Worm (Caenorhabditis elegans) whole organism, L3 larva: Measurements from ENCODE around the gene nhr-58.

Experiments
- aly-2 ChIP-seq: fragments of 150-350 bp; optimal IDR thresholded peaks from 2 replicates; lab custom pipeline; 2014; ENCODE audit warnings: missing biosample characterization, missing genetic modification characterization
- ceh-16 ChIP-seq: sonication (generic microtip); optimal IDR thresholded peaks from 2 replicates; lab custom pipeline; 2017; ENCODE audit warnings: missing biosample characterization, missing genetic modification characterization
- ceh-28 ChIP-seq: fragments of 150-350 bp; optimal IDR thresholded peaks from 2 replicates; lab custom pipeline; 2014; ENCODE audit warnings: missing biosample characterization, missing genetic modification reagents, missing genetic modification characterization
- ceh-82 ChIP-seq: fragments of 150-350 bp; optimal IDR thresholded peaks from 2 replicates; lab custom pipeline; 2014; ENCODE audit warnings: missing biosample characterization, missing genetic modification characterization
- egl-27 ChIP-seq: sonication (generic microtip); optimal IDR thresholded peaks from 4 replicates; lab custom pipeline; 2017; ENCODE audit warnings: missing biosample characterization, missing genetic modification reagents, missing genetic modification characterization
- elt-1 ChIP-seq: fragments of 150-350 bp; optimal IDR thresholded peaks from 2 replicates; lab custom pipeline; 2014; ENCODE audit warnings: missing biosample characterization, missing genetic modification characterization
- elt-2 ChIP-seq: sonication (generic microtip); optimal IDR thresholded peaks from 2 replicates; lab custom pipeline; 2016; ENCODE audit warnings: missing genetic modification reagents, mild to moderate bottlenecking, missing genetic modification characterization, missing compliant biosample characterization
- elt-3 ChIP-seq, 3 experiments: fragments of 150-350 bp in 1 of 3; sonication (generic microtip) in 2 of 3; optimal IDR thresholded peaks; 2 replicates in 2 of 3; 4 replicates in 1 of 3; lab custom pipeline; 2014 to 2017; ENCODE audit warnings: missing biosample characterization in 3 of 3, missing genetic modification characterization in 3 of 3
- jun-1 ChIP-seq: fragments of 150-350 bp; optimal IDR thresholded peaks from 2 replicates; lab custom pipeline; 2014; ENCODE audit warnings: missing biosample characterization, missing genetic modification reagents, missing genetic modification characterization
- lin-15B ChIP-seq: fragments of 150-350 bp; optimal IDR thresholded peaks from 2 replicates; lab custom pipeline; 2014; ENCODE audit warnings: missing biosample characterization, missing genetic modification characterization
- lin-39 ChIP-seq: fragments of 150-350 bp; optimal IDR thresholded peaks from 2 replicates; lab custom pipeline; 2018; ENCODE audit warnings: missing biosample characterization, missing genetic modification reagents, missing genetic modification characterization
- lsy-12 ChIP-seq: sonication (generic microtip); optimal IDR thresholded peaks from 2 replicates; lab custom pipeline; 2016; ENCODE audit warnings: mild to moderate bottlenecking, missing genetic modification characterization, missing compliant biosample characterization
- mdl-1 ChIP-seq: fragments of 150-350 bp; optimal IDR thresholded peaks from 2 replicates; lab custom pipeline; 2014; ENCODE audit warnings: missing biosample characterization, missing genetic modification characterization
- nfya-1 ChIP-seq: sonication (generic microtip); optimal IDR thresholded peaks from 2 replicates; lab custom pipeline; 2017; ENCODE audit warnings: missing genetic modification characterization, mild to moderate bottlenecking, missing compliant biosample characterization, antibody characterized with exemption, moderate library complexity; ENCODE audit not compliant: insufficient read depth
- nhr-11 ChIP-seq: fragments of 150-350 bp; optimal IDR thresholded peaks from 2 replicates; lab custom pipeline; 2014; ENCODE audit warnings: missing biosample characterization, missing genetic modification characterization
- nhr-12 ChIP-seq: fragments of 150-350 bp; optimal IDR thresholded peaks from 2 replicates; lab custom pipeline; 2014; ENCODE audit warnings: missing biosample characterization, missing genetic modification characterization
- nhr-23 ChIP-seq: fragments of 150-350 bp; optimal IDR thresholded peaks from 2 replicates; lab custom pipeline; 2014; ENCODE audit warnings: missing biosample characterization, missing genetic modification reagents, missing genetic modification characterization
- nhr-237 ChIP-seq: fragments of 150-350 bp; optimal IDR thresholded peaks from 2 replicates; lab custom pipeline; 2014; ENCODE audit warnings: missing biosample characterization, missing genetic modification characterization
- nhr-25 ChIP-seq: sonication (generic microtip); optimal IDR thresholded peaks from 2 replicates; lab custom pipeline; 2017; ENCODE audit warnings: missing biosample characterization, missing genetic modification characterization
- nhr-43 ChIP-seq: sonication (generic microtip); optimal IDR thresholded peaks from 2 replicates; lab custom pipeline; 2016; ENCODE audit warnings: mild to moderate bottlenecking, missing genetic modification characterization, missing compliant biosample characterization; ENCODE audit not compliant: poor library complexity, severe bottlenecking
- nhr-76 ChIP-seq: fragments of 150-350 bp; sonication (generic microtip); optimal IDR thresholded peaks from 5 replicates; lab custom pipeline; 2014; ENCODE audit warnings: missing biosample characterization, missing genetic modification characterization
- nhr-77 ChIP-seq: fragments of 150-350 bp; optimal IDR thresholded peaks from 2 replicates; lab custom pipeline; 2014; ENCODE audit warnings: missing biosample characterization, missing genetic modification characterization
- pha-4 ChIP-seq: fragments of 150-350 bp; optimal IDR thresholded peaks from 2 replicates; lab custom pipeline; 2014; ENCODE audit warnings: missing biosample characterization, missing genetic modification reagents, missing genetic modification characterization
- pqm-1 ChIP-seq: fragments of 150-350 bp; optimal IDR thresholded peaks from 2 replicates; lab custom pipeline; 2017; ENCODE audit warnings: missing biosample characterization, missing genetic modification characterization, inconsistent platforms
- sea-2 ChIP-seq: fragments of 150-350 bp; sonication (generic microtip); optimal IDR thresholded peaks from 4 replicates; lab custom pipeline; 2014; ENCODE audit warnings: missing biosample characterization, missing genetic modification reagents, missing genetic modification characterization
- tbx-2 ChIP-seq: sonication (generic microtip); optimal IDR thresholded peaks from 2 replicates; lab custom pipeline; 2016; ENCODE audit warnings: mild to moderate bottlenecking, missing genetic modification characterization, missing compliant biosample characterization
- unc-62 ChIP-seq: fragments of 150-350 bp; sonication (generic microtip); optimal IDR thresholded peaks from 4 replicates; lab custom pipeline; 2014; ENCODE audit warnings: missing biosample characterization, missing genetic modification reagents, missing genetic modification characterization
- ztf-11 ChIP-seq: fragments of 150-350 bp; optimal IDR thresholded peaks from 2 replicates; lab custom pipeline; 2014; ENCODE audit warnings: missing biosample characterization, missing genetic modification characterization

nhr-58 gene

ce11 chrV:532046-532445, at the start of gene nhr-58:
nhr-58 (plus strand) TSS chrV:532259.
- peak; percentile 86 for TF ChIP-seq elt-2 (tag; lab: Kevin White, UChicago)
- peak; percentile 85 for TF ChIP-seq jun-1
- peak; percentile 90 for TF ChIP-seq pha-4 (tag; lab: Kevin White, UChicago)
- peak; percentile 78 for TF ChIP-seq egl-27
- peak; percentile 66 for TF ChIP-seq nfya-1 (tag; lab: Kevin White, UChicago)
- TF ChIP-seq ceh-82 = no peak
- peak; percentile 40 for TF ChIP-seq nhr-43 (tag; lab: Kevin White, UChicago)
- TF ChIP-seq lin-39 (tag; lab: Kevin White, UChicago) = peak; percentile 29
- TF ChIP-seq pqm-1 (tag; lab: Kevin White, UChicago) = peak; percentile 97
- peak; percentile 43 for TF ChIP-seq elt-1 (tag; lab: Kevin White, UChicago)
- TF ChIP-seq ztf-11 (tag; lab: Kevin White, UChicago) = no peak
- TF ChIP-seq nhr-25 (tag; lab: Kevin White, UChicago) = peak; percentile 56
- TF ChIP-seq ceh-16 (tag; lab: Kevin White, UChicago) = no peak
- TF ChIP-seq mdl-1 (tag; lab: Kevin White, UChicago) = peak; percentile 49
- peak in 1 of 3 experiments; percentile 15 for TF ChIP-seq elt-3 (tag; optimal IDR thresholded peaks at IDR 0.05; lab: Kevin White, UChicago)
- TF ChIP-seq nhr-23 (tag; lab: Kevin White, UChicago) = peak; percentile 68

ce11 chrV:482860-483259, 49.2 kb upstream of the nhr-58 start:
- no peak for TF ChIP-seq ztf-11 (tag; lab: Kevin White, UChicago)
- TF ChIP-seq nfya-1 (tag; lab: Kevin White, UChicago) = peak; percentile 74
- peak; percentile 0 for TF ChIP-seq pqm-1 (tag; lab: Kevin White, UChicago)
- no peak for TF ChIP-seq nhr-77 (tag; lab: Kevin White, UChicago)
- no peak for TF ChIP-seq nhr-43 (tag; lab: Kevin White, UChicago)
- no peak for TF ChIP-seq tbx-2
- TF ChIP-seq elt-2 (tag; lab: Kevin White, UChicago) = no peak

ce11 chrV:483289-483795, 48.7 kb upstream of the nhr-58 start, which contains the start of gene nhr-130:
nhr-130 (minus strand) TSS chrV:483339.
- TF ChIP-seq elt-2 (tag; lab: Kevin White, UChicago) (peak; percentile 90), pqm-1 (tag; lab: Kevin White, UChicago) (peak; percentile 77), pha-4 (tag; lab: Kevin White, UChicago) (peak; percentile 20), aly-2 (no peak)

- TF ChIP-seq nhr-25 (tag; lab: Kevin White, UChicago) (no peak), elt-2 (tag; lab: Kevin White, UChicago) (peak; percentile 40), pha-4 (tag; lab: Kevin White, UChicago) (peak; percentile 83), nhr-11 (tag; lab: Kevin White, UChicago) (no peak), pqm-1 (tag; lab: Kevin White, UChicago) (peak; percentile 50), nhr-23 (tag; lab: Kevin White, UChicago) (peak; percentile 27), ceh-28 (peak; percentile 57), jun-1 (no peak)
Measured at ce11 chrV:484285-484890, 47.7 kb upstream of the nhr-58 start, which contains the start of gene nhr-212. nhr-212 (plus strand) TSS chrV:484857.

ce11 chrV:486684-487083, 45.4 kb upstream of the nhr-58 start, which contains the start of gene nhr-211:
nhr-211 (plus strand) TSS chrV:486984.
- no peak for TF ChIP-seq aly-2
- no peak for TF ChIP-seq nhr-23 (tag; lab: Kevin White, UChicago)
- TF ChIP-seq nhr-12 (tag; lab: Kevin White, UChicago) = no peak
- TF ChIP-seq ceh-16 (tag; lab: Kevin White, UChicago) = no peak
- no peak for TF ChIP-seq lin-15B (tag; lab: Kevin White, UChicago)
- no peak for TF ChIP-seq lsy-12 (tag; lab: Kevin White, UChicago)
- TF ChIP-seq tbx-2 = no peak
- TF ChIP-seq sea-2 = no peak
- no peak for TF ChIP-seq lin-39 (tag; lab: Kevin White, UChicago)
- TF ChIP-seq nhr-237 (tag; lab: Kevin White, UChicago) = no peak
- TF ChIP-seq unc-62 = no peak
- TF ChIP-seq pha-4 (tag; lab: Kevin White, UChicago) = no peak
- no peak for TF ChIP-seq nhr-76 (tag; lab: Kevin White, UChicago)
- no peak for TF ChIP-seq elt-1 (tag; lab: Kevin White, UChicago)
- TF ChIP-seq, all 47 proteins: peak for 0
